ENCODE assay signal across 5 fruit fly cellular contexts in the genomic region with DNA sequence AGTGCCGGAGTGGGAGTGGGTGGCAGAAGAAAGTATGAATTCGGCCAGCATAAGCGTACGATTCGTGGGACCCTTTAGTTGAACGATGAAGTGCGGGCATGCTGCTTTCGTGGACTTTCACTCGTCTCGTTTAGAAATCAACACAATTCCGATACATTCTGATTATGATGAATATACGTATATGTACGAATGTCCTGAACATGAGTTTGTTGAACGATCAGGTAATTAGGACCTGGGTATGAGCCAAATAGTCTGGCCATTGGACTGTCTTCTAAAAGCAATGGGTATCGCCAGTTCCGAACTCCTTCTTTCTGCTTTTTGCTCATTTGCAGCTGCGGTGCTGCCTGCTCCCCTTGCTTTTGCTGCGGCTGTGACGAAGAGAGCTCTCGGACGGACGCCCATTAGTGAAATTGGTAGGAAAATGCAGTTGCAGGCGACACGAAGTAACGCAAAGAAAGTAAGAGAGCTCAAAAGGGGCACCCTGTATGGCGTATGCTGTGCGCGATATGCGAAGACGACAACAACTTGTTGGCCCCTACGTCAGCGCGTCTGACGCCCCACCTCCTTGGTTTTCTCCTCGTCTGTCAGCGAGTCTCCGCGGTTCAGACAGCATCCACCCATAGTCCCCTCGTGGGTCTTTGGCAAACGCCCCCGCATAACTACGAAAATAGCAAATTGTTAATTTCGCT.
A peak's percentile ranks its signal among the peaks of the same experiment; 100 is the strongest.
TF ChIP-seq lines count a peak whose summit lies in the region.

No protein-coding gene starts in this region.

- no peak for TF ChIP-seq CTCF in whole organism, embryonic (GFP tag; optimal IDR thresholded peaks at IDR 0.05; lab: Kevin White, UChicago)

TF ChIP-seq in whole organism, 6 proteins besides CTCF, POLR2A, EP300 and RAD21:
- TF ChIP-seq CG8478 (optimal IDR thresholded peaks at IDR 0.05; lab: Kevin White, UChicago) = no peak
- TF ChIP-seq usp (GFP tag; optimal IDR thresholded peaks at IDR 0.05; lab: Kevin White, UChicago) = no peak
- peak; percentile 92 for TF ChIP-seq pan (optimal IDR thresholded peaks at IDR 0.05; lab: Kevin White, UChicago)
- TF ChIP-seq EcR (GFP tag; optimal IDR thresholded peaks at IDR 0.05; lab: Kevin White, UChicago) = no peak

TF ChIP-seq in whole organism, embryonic, 481 proteins besides CTCF, POLR2A, EP300 and RAD21 (continues in another document):
- TF ChIP-seq amos (GFP tag; IDR thresholded peaks at IDR 0.05; lab: Robert Waterston, UW; ENCODE audit: partially characterized antibody) = no peak
- no peak for TF ChIP-seq CG17568 (GFP tag; optimal IDR thresholded peaks at IDR 0.05; lab: Kevin White, UChicago)
- TF ChIP-seq Drgx (GFP tag; IDR thresholded peaks at IDR 0.05; lab: Robert Waterston, UW) = no peak
- no peak for TF ChIP-seq pros (GFP tag; optimal IDR thresholded peaks at IDR 0.05; lab: Kevin White, UChicago)
- no peak for TF ChIP-seq salm (tag; optimal IDR thresholded peaks at IDR 0.05; lab: Kevin White, UChicago)
- no peak for TF ChIP-seq sima (GFP tag; optimal IDR thresholded peaks at IDR 0.05; lab: Kevin White, UChicago)
- no peak for TF ChIP-seq bbx (GFP tag; IDR thresholded peaks at IDR 0.05; lab: Robert Waterston, UW; ENCODE audit: partially characterized antibody)
- TF ChIP-seq CG10565 (GFP tag; optimal IDR thresholded peaks at IDR 0.05; lab: Kevin White, UChicago) = no peak
- no peak for TF ChIP-seq dmrt11E (tag; optimal IDR thresholded peaks at IDR 0.05; lab: Kevin White, UChicago)
- TF ChIP-seq Oaz (GFP tag; IDR thresholded peaks at IDR 0.05; lab: Robert Waterston, UW) = no peak
- TF ChIP-seq row (GFP tag; IDR thresholded peaks at IDR 0.05; lab: Robert Waterston, UW) = peak; percentile 92
- no peak for TF ChIP-seq Trl (optimal IDR thresholded peaks at IDR 0.05; lab: Kevin White, UChicago)
- TF ChIP-seq Trl (GFP tag; optimal IDR thresholded peaks at IDR 0.05; lab: Kevin White, UChicago) = peak; percentile 25
- no peak for TF ChIP-seq gcm (GFP tag; optimal IDR thresholded peaks at IDR 0.05; lab: Kevin White, UChicago)
- no peak for TF ChIP-seq otp (GFP tag; IDR thresholded peaks at IDR 0.05; lab: Robert Waterston, UW)
- TF ChIP-seq CG12744 (GFP tag; optimal IDR thresholded peaks at IDR 0.05; lab: Kevin White, UChicago) = no peak
- TF ChIP-seq CG9817 (tag; optimal IDR thresholded peaks at IDR 0.05; lab: Kevin White, UChicago) = no peak
- no peak for TF ChIP-seq wor (GFP tag; IDR thresholded peaks at IDR 0.05; lab: Robert Waterston, UW)
- no peak for TF ChIP-seq dpn (GFP tag; optimal IDR thresholded peaks at IDR 0.05; lab: Kevin White, UChicago)
- no peak for TF ChIP-seq ERR (GFP tag; optimal IDR thresholded peaks at IDR 0.05; lab: Kevin White, UChicago)
- TF ChIP-seq CG33213 (GFP tag; optimal IDR thresholded peaks at IDR 0.05; lab: Kevin White, UChicago) = no peak

TF ChIP-seq in whole organism, prepupa, 60 proteins besides CTCF, POLR2A, EP300 and RAD21 (continues in another document):
- TF ChIP-seq Hr39 (GFP tag; optimal IDR thresholded peaks at IDR 0.05; lab: Kevin White, UChicago) = peak; percentile 28
- TF ChIP-seq Blimp-1 (GFP tag; optimal IDR thresholded peaks at IDR 0.05; lab: Kevin White, UChicago) = peak; percentile 7
- TF ChIP-seq achi (GFP tag; optimal IDR thresholded peaks at IDR 0.05; lab: Kevin White, UChicago) = peak; percentile 8
- TF ChIP-seq CG11294 (GFP tag; IDR thresholded peaks at IDR 0.05; lab: Robert Waterston, UW) = no peak
- TF ChIP-seq Eip75B (GFP tag; optimal IDR thresholded peaks at IDR 0.05; lab: Kevin White, UChicago) = peak; percentile 29
- TF ChIP-seq CG10669 (GFP tag; optimal IDR thresholded peaks at IDR 0.05; lab: Kevin White, UChicago) = no peak
- TF ChIP-seq CG3919 (GFP tag; optimal IDR thresholded peaks at IDR 0.05; lab: Kevin White, UChicago) = peak; percentile 29
- TF ChIP-seq CG6163 (GFP tag; IDR thresholded peaks at IDR 0.05; lab: Robert Waterston, UW) = no peak
- TF ChIP-seq CG9139 (GFP tag; optimal IDR thresholded peaks at IDR 0.05; lab: Kevin White, UChicago) = no peak
- peak; percentile 24; the same call in 1 of the 2 replicates for TF ChIP-seq CG15336 (GFP tag; IDR thresholded peaks at IDR 0.05; lab: Robert Waterston, UW)
- no peak for TF ChIP-seq CG8319 (GFP tag; optimal IDR thresholded peaks at IDR 0.05; lab: Kevin White, UChicago)
- peak; percentile 81 for TF ChIP-seq Eip78C (GFP tag; lab: Kevin White, UChicago)
- TF ChIP-seq CG6276 (GFP tag; optimal IDR thresholded peaks at IDR 0.05; lab: Kevin White, UChicago) = peak; percentile 42
- no peak for TF ChIP-seq vri (GFP tag; optimal IDR thresholded peaks at IDR 0.05; lab: Kevin White, UChicago)
- TF ChIP-seq acj6 (GFP tag; optimal IDR thresholded peaks at IDR 0.05; lab: Kevin White, UChicago) = peak; percentile 19
- TF ChIP-seq svp (GFP tag; lab: Kevin White, UChicago) = peak; percentile 68
- TF ChIP-seq CG7368 (GFP tag; optimal IDR thresholded peaks at IDR 0.05; lab: Kevin White, UChicago) = no peak
- peak; percentile 61 for TF ChIP-seq esn (GFP tag; optimal IDR thresholded peaks at IDR 0.05; lab: Kevin White, UChicago)
- TF ChIP-seq dac (GFP tag; optimal IDR thresholded peaks at IDR 0.05; lab: Kevin White, UChicago) = no peak
- no peak for TF ChIP-seq CG6792 (GFP tag; optimal IDR thresholded peaks at IDR 0.05; lab: Kevin White, UChicago)
- peak; percentile 21 for TF ChIP-seq cyc (GFP tag; optimal IDR thresholded peaks at IDR 0.05; lab: Kevin White, UChicago)

TF ChIP-seq in whole organism, pupa, 21 proteins besides CTCF, POLR2A, EP300 and RAD21:
- TF ChIP-seq CG14655 (GFP tag; optimal IDR thresholded peaks at IDR 0.05; lab: Kevin White, UChicago) (peak; percentile 63), CG8301 (tag; optimal IDR thresholded peaks at IDR 0.05; lab: Kevin White, UChicago) (peak; percentile 52), CG34367 (tag; optimal IDR thresholded peaks at IDR 0.05; lab: Kevin White, UChicago) (no peak), Pif1A (GFP tag; optimal IDR thresholded peaks at IDR 0.05; lab: Kevin White, UChicago) (peak; percentile 19), Pif1B (GFP tag; optimal IDR thresholded peaks at IDR 0.05; lab: Kevin White, UChicago) (peak; percentile 1), CG9948 (tag; optimal IDR thresholded peaks at IDR 0.05; lab: Kevin White, UChicago) (no peak), Ets98B (GFP tag; IDR thresholded peaks at IDR 0.05; lab: Robert Waterston, UW) (no peak; the same call in 1 of the 2 replicates), rn (GFP tag; IDR thresholded peaks at IDR 0.05; lab: Robert Waterston, UW) (no peak), CG32121 (GFP tag; IDR thresholded peaks at IDR 0.05; lab: Robert Waterston, UW) (no peak)

TF ChIP-seq in whole organism, wandering third instar larva, 38 proteins besides CTCF, POLR2A, EP300 and RAD21:
- TF ChIP-seq br (GFP tag; optimal IDR thresholded peaks at IDR 0.05; lab: Kevin White, UChicago) = peak; percentile 10
- TF ChIP-seq foxo (GFP tag; optimal IDR thresholded peaks at IDR 0.05; lab: Kevin White, UChicago) = peak in 1 of 2 experiments; percentile 14
- no peak for TF ChIP-seq CG9705 (GFP tag; optimal IDR thresholded peaks at IDR 0.05; lab: Kevin White, UChicago)
- TF ChIP-seq Hr78 (GFP tag; optimal IDR thresholded peaks at IDR 0.05; lab: Kevin White, UChicago) = no peak
- peak; percentile 40 for TF ChIP-seq fru (GFP tag; optimal IDR thresholded peaks at IDR 0.05; lab: Kevin White, UChicago)
- TF ChIP-seq dmrt93B (GFP tag; optimal IDR thresholded peaks at IDR 0.05; lab: Kevin White, UChicago) = no peak
- peak; percentile 11 for TF ChIP-seq psq (GFP tag; optimal IDR thresholded peaks at IDR 0.05; lab: Kevin White, UChicago)
- TF ChIP-seq Hr83 (GFP tag; optimal IDR thresholded peaks at IDR 0.05; lab: Kevin White, UChicago; ENCODE audit: poor library complexity, severe bottlenecking) = no peak
- TF ChIP-seq woc (GFP tag; optimal IDR thresholded peaks at IDR 0.05; lab: Kevin White, UChicago) = peak; percentile 50
- TF ChIP-seq Jra (GFP tag; optimal IDR thresholded peaks at IDR 0.05; lab: Kevin White, UChicago) = no peak
- TF ChIP-seq CG32264 (GFP tag; optimal IDR thresholded peaks at IDR 0.05; lab: Kevin White, UChicago) = no peak
- TF ChIP-seq dl (GFP tag; optimal IDR thresholded peaks at IDR 0.05; lab: Kevin White, UChicago; ENCODE audit: insufficient read depth in 1 of 2, partially characterized antibody in 2 of 2) = no peak
- TF ChIP-seq HLH106 (tag; optimal IDR thresholded peaks at IDR 0.05; lab: Kevin White, UChicago) = peak; percentile 5
TF ChIP-seq in whole organism, wandering third instar larva: peak in this region for 6.
